Worm (Caenorhabditis elegans): ENCODE data around the gene F14D7.6.
A peak's percentile ranks its signal among the peaks of the same experiment; 100 is the strongest.

F14D7.6 gene

ce11 chrV:14354258-14354877 lies 53.2 kb downstream of the F14D7.6 start, which contains the start of gene Y49A3A.3:
TSS of gene Y49A3A.3 (plus strand) at chrV:14354410.
- TF ChIP-seq ceh-9 (tag; optimal IDR thresholded peaks at IDR 0.05) (no peak), pqm-1 (tag; optimal IDR thresholded peaks at IDR 0.05) (peak; percentile 39), lin-39 (tag; optimal IDR thresholded peaks at IDR 0.05) (no peak), R02D3.7 (tag; optimal IDR thresholded peaks at IDR 0.05) (no peak), ztf-11 (tag; optimal IDR thresholded peaks at IDR 0.05) (no peak), fos-1 (tag; optimal IDR thresholded peaks at IDR 0.05) (no peak), ztf-4 (tag; optimal IDR thresholded peaks at IDR 0.05) (no peak), ceh-28 (tag; optimal IDR thresholded peaks at IDR 0.05) (no peak), nhr-237 (tag; optimal IDR thresholded peaks at IDR 0.05) (no peak), pha-4 (tag; optimal IDR thresholded peaks at IDR 0.05) (no peak), tbx-2 (tag; optimal IDR thresholded peaks at IDR 0.05) (peak; percentile 53), nhr-23 (tag; optimal IDR thresholded peaks at IDR 0.05) (no peak), nhr-12 (tag; optimal IDR thresholded peaks at IDR 0.05) (no peak), nhr-25 (tag; optimal IDR thresholded peaks at IDR 0.05) (peak; percentile 49), hmg-11 (tag; optimal IDR thresholded peaks at IDR 0.05) (no peak), fkh-10 (GFP tag; optimal IDR thresholded peaks at IDR 0.05) (no peak), mml-1 (tag; optimal IDR thresholded peaks at IDR 0.05) (no peak), fkh-2 (tag; optimal IDR thresholded peaks at IDR 0.05) (no peak), egl-5 (tag; optimal IDR thresholded peaks at IDR 0.05) (no peak), egl-27 (tag; optimal IDR thresholded peaks at IDR 0.05) (no peak), ZK546.5 (tag; optimal IDR thresholded peaks at IDR 0.05) (no peak), nhr-28 (tag; optimal IDR thresholded peaks at IDR 0.05) (no peak), nhr-11 (tag; optimal IDR thresholded peaks at IDR 0.05) (no peak), nhr-67 (tag; optimal IDR thresholded peaks at IDR 0.05) (no peak), eor-1 (tag; optimal IDR thresholded peaks at IDR 0.05) (no peak), nhr-43 (tag; optimal IDR thresholded peaks at IDR 0.05; ENCODE audit: poor library complexity, severe bottlenecking) (peak; percentile 69), sea-2 (GFP tag; optimal IDR thresholded peaks at IDR 0.05) (no peak), nfya-1 (tag; optimal IDR thresholded peaks at IDR 0.05; ENCODE audit: insufficient read depth) (no peak), unc-62 (GFP tag; optimal IDR thresholded peaks at IDR 0.05) (no peak), lsy-12 (tag; optimal IDR thresholded peaks at IDR 0.05) (peak; percentile 40), mdl-1 (tag; optimal IDR thresholded peaks at IDR 0.05) (no peak), aly-2 (tag; optimal IDR thresholded peaks at IDR 0.05) (peak; percentile 95), unc-39 (tag; optimal IDR thresholded peaks at IDR 0.05) (no peak), elt-3 (tag; optimal IDR thresholded peaks at IDR 0.05) (peak in 1 of 3 experiments; percentile 57), ceh-82 (tag; optimal IDR thresholded peaks at IDR 0.05) (peak; percentile 9), daf-12 (tag; optimal IDR thresholded peaks at IDR 0.05) (no peak), skn-1 (tag; optimal IDR thresholded peaks at IDR 0.05) (no peak), ama-1 (optimal IDR thresholded peaks at IDR 0.05) (peak; percentile 66), zag-1 (tag; optimal IDR thresholded peaks at IDR 0.05) (no peak), snpc-4 (tag; optimal IDR thresholded peaks at IDR 0.05) (no peak), elt-2 (tag; optimal IDR thresholded peaks at IDR 0.05) (peak; percentile 48), elt-1 (tag; optimal IDR thresholded peaks at IDR 0.05) (no peak), nhr-76 (tag; optimal IDR thresholded peaks at IDR 0.05) (no peak), lin-15B (tag; optimal IDR thresholded peaks at IDR 0.05) (no peak), ceh-16 (tag; optimal IDR thresholded peaks at IDR 0.05) (no peak), jun-1 (tag; optimal IDR thresholded peaks at IDR 0.05) (peak; percentile 41), nhr-77 (tag; optimal IDR thresholded peaks at IDR 0.05) (peak; percentile 65)

All from whole organism, L3 larva.